Worm (Caenorhabditis elegans) whole organism, L3 larva: ENCODE measurements around the gene nhr-167.

Source experiments
- R02D3.7 ChIP-seq: fragments of 150-350 bp; optimal IDR thresholded peaks from 2 replicates; lab custom pipeline; 2014; ENCODE audit warnings: missing biosample characterization, missing genetic modification characterization
- ZK546.5 ChIP-seq: sonication (generic microtip); optimal IDR thresholded peaks from 2 replicates; lab custom pipeline; 2017; ENCODE audit warnings: missing biosample characterization, missing genetic modification characterization
- aly-2 ChIP-seq: fragments of 150-350 bp; optimal IDR thresholded peaks from 2 replicates; lab custom pipeline; 2014; ENCODE audit warnings: missing biosample characterization, missing genetic modification characterization
- ama-1 ChIP-seq: fragments of 150-350 bp; optimal IDR thresholded peaks from 2 replicates; lab custom pipeline; 2018
- ceh-16 ChIP-seq: sonication (generic microtip); optimal IDR thresholded peaks from 2 replicates; lab custom pipeline; 2017; ENCODE audit warnings: missing biosample characterization, missing genetic modification characterization
- ceh-28 ChIP-seq: fragments of 150-350 bp; optimal IDR thresholded peaks from 2 replicates; lab custom pipeline; 2014; ENCODE audit warnings: missing biosample characterization, missing genetic modification reagents, missing genetic modification characterization
- ceh-82 ChIP-seq: fragments of 150-350 bp; optimal IDR thresholded peaks from 2 replicates; lab custom pipeline; 2014; ENCODE audit warnings: missing biosample characterization, missing genetic modification characterization
- ceh-9 ChIP-seq: sonication (generic microtip); optimal IDR thresholded peaks from 2 replicates; lab custom pipeline; 2018; ENCODE audit warnings: missing biosample characterization, missing genetic modification characterization
- daf-12 ChIP-seq: fragments of 150-350 bp; optimal IDR thresholded peaks from 2 replicates; lab custom pipeline; 2014; ENCODE audit warnings: missing biosample characterization, missing genetic modification reagents, missing genetic modification characterization
- egl-27 ChIP-seq: sonication (generic microtip); optimal IDR thresholded peaks from 4 replicates; lab custom pipeline; 2017; ENCODE audit warnings: missing biosample characterization, missing genetic modification reagents, missing genetic modification characterization
- egl-5 ChIP-seq: fragments of 150-350 bp; optimal IDR thresholded peaks from 2 replicates; lab custom pipeline; 2017; ENCODE audit warnings: missing biosample characterization, missing genetic modification reagents, missing genetic modification characterization, inconsistent platforms
- elt-1 ChIP-seq: fragments of 150-350 bp; optimal IDR thresholded peaks from 2 replicates; lab custom pipeline; 2014; ENCODE audit warnings: missing biosample characterization, missing genetic modification characterization
- elt-2 ChIP-seq: sonication (generic microtip); optimal IDR thresholded peaks from 2 replicates; lab custom pipeline; 2016; ENCODE audit warnings: missing genetic modification reagents, mild to moderate bottlenecking, missing genetic modification characterization, missing compliant biosample characterization
- elt-3 ChIP-seq, 3 experiments: fragments of 150-350 bp in 1 of 3; sonication (generic microtip) in 2 of 3; optimal IDR thresholded peaks; 2 replicates in 2 of 3; 4 replicates in 1 of 3; lab custom pipeline; 2014 to 2017; ENCODE audit warnings: missing biosample characterization in 3 of 3, missing genetic modification characterization in 3 of 3
- eor-1 ChIP-seq, 2 experiments: fragments of 150-350 bp; optimal IDR thresholded peaks; 2 replicates each; lab custom pipeline; 2014 to 2018; ENCODE audit warnings: missing biosample characterization in 2 of 2, missing genetic modification characterization in 2 of 2
- fkh-10 ChIP-seq: sonication (generic microtip); optimal IDR thresholded peaks from 2 replicates; lab custom pipeline; 2017; ENCODE audit warnings: missing biosample characterization, missing genetic modification reagents, missing genetic modification characterization
- fkh-2 ChIP-seq: fragments of 150-350 bp; optimal IDR thresholded peaks from 2 replicates; lab custom pipeline; 2014; ENCODE audit warnings: missing biosample characterization, missing genetic modification reagents, missing genetic modification characterization
- fos-1 ChIP-seq: fragments of 150-350 bp; optimal IDR thresholded peaks from 2 replicates; lab custom pipeline; 2014; ENCODE audit warnings: missing biosample characterization, missing genetic modification characterization
- hmg-11 ChIP-seq: sonication (generic microtip); optimal IDR thresholded peaks from 2 replicates; lab custom pipeline; 2016; ENCODE audit warnings: missing genetic modification characterization, missing compliant biosample characterization
- jun-1 ChIP-seq: fragments of 150-350 bp; optimal IDR thresholded peaks from 2 replicates; lab custom pipeline; 2014; ENCODE audit warnings: missing biosample characterization, missing genetic modification reagents, missing genetic modification characterization
- lin-15B ChIP-seq: fragments of 150-350 bp; optimal IDR thresholded peaks from 2 replicates; lab custom pipeline; 2014; ENCODE audit warnings: missing biosample characterization, missing genetic modification characterization
- lin-39 ChIP-seq: fragments of 150-350 bp; optimal IDR thresholded peaks from 2 replicates; lab custom pipeline; 2018; ENCODE audit warnings: missing biosample characterization, missing genetic modification reagents, missing genetic modification characterization
- lsy-12 ChIP-seq: sonication (generic microtip); optimal IDR thresholded peaks from 2 replicates; lab custom pipeline; 2016; ENCODE audit warnings: mild to moderate bottlenecking, missing genetic modification characterization, missing compliant biosample characterization
- mdl-1 ChIP-seq: fragments of 150-350 bp; optimal IDR thresholded peaks from 2 replicates; lab custom pipeline; 2014; ENCODE audit warnings: missing biosample characterization, missing genetic modification characterization
- mml-1 ChIP-seq: fragments of 150-350 bp; sonication (generic microtip); optimal IDR thresholded peaks from 3 replicates; lab custom pipeline; 2014; ENCODE audit warnings: missing biosample characterization, missing genetic modification characterization
- nfya-1 ChIP-seq: sonication (generic microtip); optimal IDR thresholded peaks from 2 replicates; lab custom pipeline; 2017; ENCODE audit warnings: missing genetic modification characterization, mild to moderate bottlenecking, missing compliant biosample characterization, antibody characterized with exemption, moderate library complexity; ENCODE audit not compliant: insufficient read depth
- nhr-11 ChIP-seq: fragments of 150-350 bp; optimal IDR thresholded peaks from 2 replicates; lab custom pipeline; 2014; ENCODE audit warnings: missing biosample characterization, missing genetic modification characterization
- nhr-12 ChIP-seq: fragments of 150-350 bp; optimal IDR thresholded peaks from 2 replicates; lab custom pipeline; 2014; ENCODE audit warnings: missing biosample characterization, missing genetic modification characterization
- nhr-23 ChIP-seq: fragments of 150-350 bp; optimal IDR thresholded peaks from 2 replicates; lab custom pipeline; 2014; ENCODE audit warnings: missing biosample characterization, missing genetic modification reagents, missing genetic modification characterization
- nhr-237 ChIP-seq: fragments of 150-350 bp; optimal IDR thresholded peaks from 2 replicates; lab custom pipeline; 2014; ENCODE audit warnings: missing biosample characterization, missing genetic modification characterization
- nhr-25 ChIP-seq: sonication (generic microtip); optimal IDR thresholded peaks from 2 replicates; lab custom pipeline; 2017; ENCODE audit warnings: missing biosample characterization, missing genetic modification characterization
- nhr-28 ChIP-seq: fragments of 150-350 bp; optimal IDR thresholded peaks from 2 replicates; lab custom pipeline; 2014; ENCODE audit warnings: missing biosample characterization, missing genetic modification characterization
- nhr-43 ChIP-seq: sonication (generic microtip); optimal IDR thresholded peaks from 2 replicates; lab custom pipeline; 2016; ENCODE audit warnings: mild to moderate bottlenecking, missing genetic modification characterization, missing compliant biosample characterization; ENCODE audit not compliant: poor library complexity, severe bottlenecking
- nhr-67 ChIP-seq: fragments of 150-350 bp; optimal IDR thresholded peaks from 2 replicates; lab custom pipeline; 2014; ENCODE audit warnings: missing biosample characterization, missing genetic modification characterization
- nhr-76 ChIP-seq: fragments of 150-350 bp; sonication (generic microtip); optimal IDR thresholded peaks from 5 replicates; lab custom pipeline; 2014; ENCODE audit warnings: missing biosample characterization, missing genetic modification characterization
- nhr-77 ChIP-seq: fragments of 150-350 bp; optimal IDR thresholded peaks from 2 replicates; lab custom pipeline; 2014; ENCODE audit warnings: missing biosample characterization, missing genetic modification characterization
- pha-4 ChIP-seq: fragments of 150-350 bp; optimal IDR thresholded peaks from 2 replicates; lab custom pipeline; 2014; ENCODE audit warnings: missing biosample characterization, missing genetic modification reagents, missing genetic modification characterization
- pqm-1 ChIP-seq: fragments of 150-350 bp; optimal IDR thresholded peaks from 2 replicates; lab custom pipeline; 2017; ENCODE audit warnings: missing biosample characterization, missing genetic modification characterization, inconsistent platforms
- sea-2 ChIP-seq: fragments of 150-350 bp; sonication (generic microtip); optimal IDR thresholded peaks from 4 replicates; lab custom pipeline; 2014; ENCODE audit warnings: missing biosample characterization, missing genetic modification reagents, missing genetic modification characterization
- skn-1 ChIP-seq: fragments of 150-350 bp; optimal IDR thresholded peaks from 2 replicates; lab custom pipeline; 2014; ENCODE audit warnings: missing biosample characterization, missing genetic modification characterization
- snpc-4 ChIP-seq: fragments of 150-350 bp; optimal IDR thresholded peaks from 2 replicates; lab custom pipeline; 2014; ENCODE audit warnings: missing biosample characterization, missing genetic modification characterization
- tbx-2 ChIP-seq: sonication (generic microtip); optimal IDR thresholded peaks from 2 replicates; lab custom pipeline; 2016; ENCODE audit warnings: mild to moderate bottlenecking, missing genetic modification characterization, missing compliant biosample characterization
- unc-39 ChIP-seq: sonication (generic microtip); optimal IDR thresholded peaks from 4 replicates; lab custom pipeline; 2017; ENCODE audit warnings: missing biosample characterization, missing genetic modification characterization
- unc-62 ChIP-seq: fragments of 150-350 bp; sonication (generic microtip); optimal IDR thresholded peaks from 4 replicates; lab custom pipeline; 2014; ENCODE audit warnings: missing biosample characterization, missing genetic modification reagents, missing genetic modification characterization
- zag-1 ChIP-seq: fragments of 150-350 bp; optimal IDR thresholded peaks from 2 replicates; lab custom pipeline; 2014; ENCODE audit warnings: missing biosample characterization, missing genetic modification characterization
- ztf-11 ChIP-seq: fragments of 150-350 bp; optimal IDR thresholded peaks from 2 replicates; lab custom pipeline; 2014; ENCODE audit warnings: missing biosample characterization, missing genetic modification characterization
- ztf-4 ChIP-seq: fragments of 150-350 bp; optimal IDR thresholded peaks from 2 replicates; lab custom pipeline; 2014; ENCODE audit warnings: missing biosample characterization, missing genetic modification characterization

The nhr-167 gene

ce11 chrX:12017908-12018479 is 36.1 kb upstream of the nhr-167 start, which contains the start of the genes nmat-1 and ucr-2.1:
Gene nmat-1, minus strand, starts transcription at chrX:12018043.
Gene ucr-2.1, plus strand, starts transcription at chrX:12018429.
- peak; percentile 93 for TF ChIP-seq nhr-25 (tag; lab: Kevin White, UChicago)
- TF ChIP-seq ceh-16 (tag; lab: Kevin White, UChicago), result no peak
- TF ChIP-seq nhr-43 (tag; lab: Kevin White, UChicago), result peak; percentile 69
- peak; percentile 92 for TF ChIP-seq pha-4 (tag; lab: Kevin White, UChicago)
- TF ChIP-seq nhr-11, result no peak
- peak; percentile 42 for TF ChIP-seq jun-1
- no peak for TF ChIP-seq fos-1 (tag; lab: Kevin White, UChicago)
- peak; percentile 44 for TF ChIP-seq skn-1 (tag; lab: Kevin White, UChicago)
- no peak for TF ChIP-seq fkh-2 (tag; lab: Kevin White, UChicago)
- peak; percentile 83 for TF ChIP-seq lin-15B (tag; lab: Kevin White, UChicago)
- peak; percentile 41 for TF ChIP-seq tbx-2 (tag; lab: Kevin White, UChicago)
- TF ChIP-seq mml-1 (tag; lab: Kevin White, UChicago), result no peak
- TF ChIP-seq elt-1 (tag; lab: Kevin White, UChicago), result no peak
- no peak for TF ChIP-seq egl-27
- TF ChIP-seq nhr-237, result no peak
- peak; percentile 83 for TF ChIP-seq elt-2 (tag; lab: Kevin White, UChicago)
- no peak for TF ChIP-seq zag-1 (tag; lab: Kevin White, UChicago)
- TF ChIP-seq lin-39 (tag; lab: Kevin White, UChicago), result peak; percentile 83
- no peak for TF ChIP-seq mdl-1 (tag; lab: Kevin White, UChicago)
- TF ChIP-seq sea-2 (GFP tag; lab: Kevin White, UChicago), result no peak
- no peak for TF ChIP-seq nhr-77 (tag; lab: Kevin White, UChicago)
- TF ChIP-seq pqm-1 (tag; lab: Kevin White, UChicago), result peak; percentile 68
- TF ChIP-seq ztf-4 (tag; lab: Kevin White, UChicago), result no peak
- TF ChIP-seq nhr-76 (tag; lab: Kevin White, UChicago), result no peak
- peak; percentile 85 for TF ChIP-seq egl-5 (tag; lab: Kevin White, UChicago)
- TF ChIP-seq nhr-67, result no peak
- no peak for TF ChIP-seq eor-1 (tag; optimal IDR thresholded peaks at IDR 0.05; lab: Kevin White, UChicago)
- peak; percentile 41 for TF ChIP-seq ceh-28 (tag; lab: Kevin White, UChicago)
- TF ChIP-seq unc-62, result no peak
- no peak for TF ChIP-seq ama-1 (lab: Kevin White, UChicago)
- no peak for TF ChIP-seq ZK546.5
- peak; percentile 71 for TF ChIP-seq nfya-1 (tag; lab: Kevin White, UChicago)
- TF ChIP-seq ztf-11, result no peak
- TF ChIP-seq hmg-11 (tag; lab: Kevin White, UChicago), result peak; percentile 90
- TF ChIP-seq aly-2 (tag; lab: Kevin White, UChicago), result no peak
- no peak for TF ChIP-seq nhr-28
- TF ChIP-seq elt-3 (tag; optimal IDR thresholded peaks at IDR 0.05; lab: Kevin White, UChicago), result no peak
- TF ChIP-seq fkh-10 (GFP tag; lab: Kevin White, UChicago), result peak; percentile 6
- no peak for TF ChIP-seq lsy-12
- TF ChIP-seq unc-39 (tag; lab: Kevin White, UChicago), result no peak
- no peak for TF ChIP-seq daf-12 (tag; lab: Kevin White, UChicago)
- peak; percentile 73 for TF ChIP-seq nhr-23
- TF ChIP-seq snpc-4 (tag; lab: Kevin White, UChicago), result peak; percentile 82
- TF ChIP-seq nhr-12 (tag; lab: Kevin White, UChicago), result no peak
- TF ChIP-seq ceh-9 (tag; lab: Kevin White, UChicago), result no peak
- no peak for TF ChIP-seq R02D3.7 (tag; lab: Kevin White, UChicago)
- TF ChIP-seq ceh-82 (tag; lab: Kevin White, UChicago), result no peak
